Fruit fly (Drosophila melanogaster): Measurements from ENCODE around the gene Nepl21.

DNA sequence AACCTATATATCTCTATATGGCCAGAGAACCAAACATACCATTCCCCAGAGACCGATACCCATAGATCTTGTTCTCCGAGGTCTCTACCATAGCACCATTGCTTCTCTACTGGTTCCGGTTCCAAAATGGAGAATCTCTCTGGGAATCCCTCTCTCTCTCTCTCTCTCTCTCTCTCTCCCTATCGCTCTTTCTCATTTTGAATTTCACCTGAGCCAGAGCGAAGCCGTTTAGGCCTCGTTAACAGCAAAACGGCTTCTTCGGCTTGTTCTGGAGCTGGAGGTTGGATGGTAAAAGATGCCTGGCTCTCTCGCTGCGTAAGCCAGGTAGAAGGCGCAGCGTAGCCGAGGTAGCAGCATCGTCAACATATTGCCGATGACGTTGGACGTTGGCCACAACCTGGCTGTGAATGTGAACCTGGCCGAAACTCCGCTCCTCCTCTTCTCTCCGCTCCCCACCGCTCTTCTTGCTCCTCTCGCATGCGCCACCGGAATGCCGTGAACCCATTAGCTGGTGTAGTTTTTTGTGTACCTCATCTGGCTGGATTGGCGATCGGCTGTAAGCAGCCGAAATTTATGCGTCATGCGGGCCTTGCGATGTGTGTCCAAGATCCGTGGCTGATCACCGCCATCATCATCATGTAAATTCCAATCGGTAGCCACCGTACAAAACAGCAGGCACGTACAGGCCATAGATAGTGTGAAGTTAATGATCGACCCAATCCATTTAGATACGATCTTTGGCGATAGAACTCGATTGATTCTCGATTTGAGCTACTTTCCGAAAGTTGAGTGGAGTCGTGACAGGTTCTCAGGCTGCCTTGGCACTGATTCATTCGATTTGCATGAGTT, 22.0 kb upstream of the Nepl21 start:
- TF ChIP-seq psq (optimal IDR thresholded peaks at IDR 0.05) (no peak), EcR (GFP tag; optimal IDR thresholded peaks at IDR 0.05) (no peak), pan (optimal IDR thresholded peaks at IDR 0.05) (no peak)
